Worm (Caenorhabditis elegans) whole organism, L4 larva: Measurements from ENCODE around the gene slc-17.5.

Experiments
- F44E2.7 ChIP-seq: fragments of 200-800 bp; sonication (Bioruptor generic); IDR thresholded peaks from 2 replicates; pipeline ENCODE4 v2.1.2; 2022; ENCODE audit warnings: missing genetic modification characterization, missing compliant biosample characterization
- T20F7.1 ChIP-seq: fragments of 200-800 bp; sonication (Bioruptor generic); optimal IDR thresholded peaks from 2 replicates; lab custom pipeline; 2018; ENCODE audit warnings: mild to moderate bottlenecking, missing genetic modification characterization, missing compliant biosample characterization
- Y48G9A.11 ChIP-seq: fragments of 200-800 bp; sonication (Bioruptor generic); IDR thresholded peaks from 2 replicates; pipeline ENCODE4 v1.3.6; 2022; ENCODE audit warnings: missing genetic modification reagents, missing genetic modification characterization, missing compliant biosample characterization
- Y5F2A.4 ChIP-seq: fragments of 200-800 bp; sonication (Bioruptor generic); optimal IDR thresholded peaks from 2 replicates; lab custom pipeline; 2018; ENCODE audit warnings: mild to moderate bottlenecking, missing genetic modification characterization, missing compliant biosample characterization
- Y75B8A.6 ChIP-seq: fragments of 200-800 bp; sonication (Bioruptor generic); IDR thresholded peaks from 2 replicates; pipeline ENCODE4 v1.3.6; 2022; ENCODE audit warnings: missing genetic modification reagents, missing genetic modification characterization, missing compliant biosample characterization
- ZK337.2 ChIP-seq: fragments of 200-800 bp; sonication (Bioruptor generic); IDR thresholded peaks from 2 replicates; pipeline ENCODE4 v1.3.6; 2022; ENCODE audit warnings: missing genetic modification reagents, missing genetic modification characterization, missing compliant biosample characterization
- ZK546.5 ChIP-seq, 2 experiments: sonication (generic microtip); optimal IDR thresholded peaks; 2 replicates each; lab custom pipeline; 2017; ENCODE audit warnings: missing biosample characterization in 2 of 2, missing genetic modification characterization in 2 of 2
- aha-1 ChIP-seq: fragments of 150-350 bp; peaks from one replicate; lab custom pipeline; 2014; ENCODE audit warnings: missing biosample characterization, missing genetic modification characterization
- ama-1 ChIP-seq: fragments of 150-350 bp; optimal IDR thresholded peaks from 2 replicates; lab custom pipeline; 2014; ENCODE audit warnings: inconsistent platforms, mixed read lengths
- attf-4 ChIP-seq: sonication (generic microtip); optimal IDR thresholded peaks from 3 replicates; lab custom pipeline; 2017; ENCODE audit warnings: missing biosample characterization, missing genetic modification characterization
- ceh-44 ChIP-seq: fragments of 200-800 bp; sonication (Bioruptor generic); IDR thresholded peaks from 2 replicates; pipeline ENCODE4 v1.3.6; 2022; ENCODE audit warnings: missing genetic modification reagents, missing genetic modification characterization, missing compliant biosample characterization
- ctbp-1 ChIP-seq: fragments of 200-800 bp; sonication (Bioruptor generic); IDR thresholded peaks from 2 replicates; pipeline ENCODE4 v1.3.6; 2022; ENCODE audit warnings: missing genetic modification reagents, missing genetic modification characterization, missing compliant biosample characterization
- daf-16 ChIP-seq, 3 experiments: sonication (generic microtip); optimal IDR thresholded peaks; 2 replicates each; lab custom pipeline; 2016 to 2017; ENCODE audit warnings: missing genetic modification characterization in 3 of 3, missing genetic modification reagents in 3 of 3, mild to moderate bottlenecking in 2 of 3, missing compliant biosample characterization in 2 of 3, missing biosample characterization in 1 of 3, moderate library complexity in 1 of 3
- dmd-6 ChIP-seq: fragments of 200-800 bp; sonication (Bioruptor generic); IDR thresholded peaks from 2 replicates; pipeline ENCODE4 v1.3.6; 2022; ENCODE audit warnings: missing genetic modification reagents, missing genetic modification characterization, missing compliant biosample characterization
- dpl-1 ChIP-seq: fragments of 150-350 bp; optimal IDR thresholded peaks from 2 replicates; lab custom pipeline; 2014; ENCODE audit warnings: missing biosample characterization, missing genetic modification reagents, missing genetic modification characterization
- duxl-1 ChIP-seq: sonication (generic microtip); optimal IDR thresholded peaks from 2 replicates; lab custom pipeline; 2016; ENCODE audit warnings: mild to moderate bottlenecking, missing genetic modification characterization, moderate library complexity, missing compliant biosample characterization; ENCODE audit not compliant: poor library complexity
- dve-1 ChIP-seq: sonication (generic microtip); optimal IDR thresholded peaks from 2 replicates; lab custom pipeline; 2017; ENCODE audit warnings: antibody characterized with exemption, mild to moderate bottlenecking, missing genetic modification characterization, missing compliant biosample characterization; ENCODE audit not compliant: insufficient read depth
- egl-43 ChIP-seq: fragments of 200-800 bp; sonication (Bioruptor generic); IDR thresholded peaks from 2 replicates; pipeline ENCODE4 v1.3.6; 2022; ENCODE audit warnings: missing genetic modification reagents, missing genetic modification characterization, missing compliant biosample characterization
- fkh-10 ChIP-seq: fragments of 150-350 bp; optimal IDR thresholded peaks from 2 replicates; lab custom pipeline; 2014; ENCODE audit warnings: missing biosample characterization, missing genetic modification reagents, missing genetic modification characterization
- hlh-30 ChIP-seq: sonication (generic microtip); optimal IDR thresholded peaks from 2 replicates; lab custom pipeline; 2017; ENCODE audit warnings: antibody characterized with exemption, mild to moderate bottlenecking, missing genetic modification characterization, missing compliant biosample characterization; ENCODE audit not compliant: insufficient read depth
- hmg-1.1 ChIP-seq: fragments of 200-800 bp; sonication (Bioruptor generic); IDR thresholded peaks from 2 replicates; pipeline ENCODE4 v1.3.6; 2022; ENCODE audit warnings: missing genetic modification reagents, missing genetic modification characterization, missing compliant biosample characterization
- lsy-2 ChIP-seq, 2 experiments: fragments of 150-350 bp in 1 of 2; sonication (generic microtip) in 1 of 2; optimal IDR thresholded peaks; 2 replicates each; lab custom pipeline; 2014 to 2017; ENCODE audit warnings: missing biosample characterization in 2 of 2, missing genetic modification characterization in 2 of 2
- mdl-1 ChIP-seq, 2 experiments: fragments of 150-350 bp in 1 of 2; sonication (generic microtip) in 1 of 2; optimal IDR thresholded peaks; 2 replicates each; lab custom pipeline; 2014 to 2017; ENCODE audit warnings: missing biosample characterization in 2 of 2, missing genetic modification characterization in 2 of 2
- mep-1 ChIP-seq: fragments of 150-350 bp; sonication (generic microtip); optimal IDR thresholded peaks from 3 replicates; lab custom pipeline; 2014; ENCODE audit warnings: missing biosample characterization, missing genetic modification characterization
- mes-2 ChIP-seq: sonication (generic microtip); optimal IDR thresholded peaks from 2 replicates; lab custom pipeline; 2016; ENCODE audit warnings: missing genotype, mild to moderate bottlenecking, missing genetic modification characterization, missing compliant biosample characterization; ENCODE audit not compliant: poor library complexity, severe bottlenecking
- nhr-102 ChIP-seq: sonication (generic microtip); optimal IDR thresholded peaks from 2 replicates; lab custom pipeline; 2016; ENCODE audit warnings: mild to moderate bottlenecking, missing genetic modification characterization, moderate library complexity, missing compliant biosample characterization
- nhr-111 ChIP-seq: fragments of 200-800 bp; sonication (Bioruptor generic); optimal IDR thresholded peaks from 2 replicates; lab custom pipeline; 2018; ENCODE audit warnings: mild to moderate bottlenecking, missing genetic modification characterization, missing compliant biosample characterization
- nhr-28 ChIP-seq: fragments of 150-350 bp; optimal IDR thresholded peaks from 2 replicates; lab custom pipeline; 2014; ENCODE audit warnings: missing biosample characterization, missing genetic modification characterization
- nhr-41 ChIP-seq: fragments of 200-800 bp; sonication (Bioruptor generic); IDR thresholded peaks from 2 replicates; pipeline ENCODE4 v1.3.6; 2022; ENCODE audit warnings: missing genetic modification reagents, missing genetic modification characterization, missing compliant biosample characterization
- nhr-76 ChIP-seq: fragments of 150-350 bp; optimal IDR thresholded peaks from 2 replicates; lab custom pipeline; 2014; ENCODE audit warnings: missing biosample characterization, missing genetic modification characterization
- tag-97 ChIP-seq: fragments of 200-800 bp; sonication (Bioruptor generic); IDR thresholded peaks from 2 replicates; pipeline ENCODE4 v1.3.6; 2022; ENCODE audit warnings: missing genetic modification characterization, missing compliant biosample characterization
- tra-1 ChIP-seq: fragments of 200-800 bp; sonication (Bioruptor generic); IDR thresholded peaks from 2 replicates; pipeline ENCODE4 v1.3.6; 2022; ENCODE audit warnings: missing genetic modification reagents, missing genetic modification characterization, missing compliant biosample characterization
- unc-130 ChIP-seq: sonication (generic microtip); optimal IDR thresholded peaks from 2 replicates; lab custom pipeline; 2016; ENCODE audit warnings: missing genetic modification reagents, missing genetic modification characterization, missing compliant biosample characterization
- zfp-2 ChIP-seq: sonication (generic microtip); optimal IDR thresholded peaks from 2 replicates; lab custom pipeline; 2016; ENCODE audit warnings: mild to moderate bottlenecking, missing genetic modification characterization, missing compliant biosample characterization

slc-17.5 gene

ce11 chrV:8304461-8305195 lies 19.9 kb upstream of the slc-17.5 start, which contains the start of gene W02D7.11:
Gene W02D7.11 (minus strand): TSS chrV:8304511.
- TF ChIP-seq daf-16 (GFP tag; optimal IDR thresholded peaks at IDR 0.05; lab: Kevin White, UChicago) (no peak), daf-16 (tag; optimal IDR thresholded peaks at IDR 0.05; lab: Kevin White, UChicago) (peak; percentile 66), dve-1 (tag; lab: Kevin White, UChicago) (peak; percentile 5), hlh-30 (no peak)

ce11 chrV:8302522-8302921 lies 17.8 kb upstream of the slc-17.5 start, which contains the start of gene sel-9:
Gene sel-9 (minus strand): TSS chrV:8302580.
- peak; percentile 89 for TF ChIP-seq dpl-1 (GFP tag; lab: Kevin White, UChicago)
- no peak for TF ChIP-seq tra-1
- TF ChIP-seq Y5F2A.4 (GFP tag; lab: Kevin White, UChicago): no peak
- TF ChIP-seq daf-16 (GFP tag; optimal IDR thresholded peaks at IDR 0.05; lab: Kevin White, UChicago): no peak
- peak; percentile 27 for TF ChIP-seq daf-16 (tag; optimal IDR thresholded peaks at IDR 0.05; lab: Kevin White, UChicago)
- TF ChIP-seq mep-1 (tag; lab: Kevin White, UChicago): peak; percentile 45
- TF ChIP-seq nhr-76 (tag; lab: Kevin White, UChicago): no peak
- TF ChIP-seq T20F7.1: peak; percentile 97
- TF ChIP-seq hlh-30: peak; percentile 38
- TF ChIP-seq dve-1 (tag; lab: Kevin White, UChicago): peak; percentile 37
- peak; percentile 67 for TF ChIP-seq aha-1

ce11 chrV:8300935-8301535 lies 16.3 kb upstream of the slc-17.5 start, which contains the start of gene W02D7.6:
Gene W02D7.6 (minus strand): TSS chrV:8301507.
- peak; percentile 44 for TF ChIP-seq duxl-1 (tag; lab: Kevin White, UChicago)
- peak; percentile 7 for TF ChIP-seq nhr-111 (GFP tag; lab: Kevin White, UChicago)
- 0 out of 2 replicates have a peak, but pooled peaks have one; percentile 20 for TF ChIP-seq F44E2.7
- TF ChIP-seq T20F7.1: peak; percentile 75
- TF ChIP-seq ama-1 (lab: Kevin White, UChicago): peak; percentile 80
- no peak for TF ChIP-seq nhr-28 (tag; lab: Kevin White, UChicago)
- TF ChIP-seq mdl-1 (tag; optimal IDR thresholded peaks at IDR 0.05; lab: Kevin White, UChicago): peak in 1 of 2 experiments; percentile 17
- no peak for TF ChIP-seq Y75B8A.6 (GFP tag; lab: Robert Waterston, UW)
- peak in 1 of 2 experiments; percentile 10 for TF ChIP-seq daf-16 (GFP tag; optimal IDR thresholded peaks at IDR 0.05; lab: Kevin White, UChicago)
- TF ChIP-seq daf-16 (tag; optimal IDR thresholded peaks at IDR 0.05; lab: Kevin White, UChicago): no peak
- peak; percentile 26 for TF ChIP-seq nhr-102 (tag; lab: Kevin White, UChicago)
- TF ChIP-seq dpl-1 (GFP tag; lab: Kevin White, UChicago): peak; percentile 31
- peak; percentile 20 for TF ChIP-seq dve-1 (tag; lab: Kevin White, UChicago)
- TF ChIP-seq hlh-30: peak; percentile 35
- no peak for TF ChIP-seq dmd-6
- TF ChIP-seq hmg-1.1 (GFP tag; lab: Robert Waterston, UW): no peak
- TF ChIP-seq lsy-2 (tag; optimal IDR thresholded peaks at IDR 0.05; lab: Kevin White, UChicago): peak in 1 of 2 experiments; percentile 30
- peak; percentile 48 for TF ChIP-seq mes-2

ce11 chrV:8299191-8299854 lies 14.6 kb upstream of the slc-17.5 start, which contains the start of gene W02D7.5:
Gene W02D7.5 (minus strand): TSS chrV:8299241.
- TF ChIP-seq zfp-2 (tag; lab: Kevin White, UChicago): no peak
- no peak for TF ChIP-seq attf-4
- no peak for TF ChIP-seq Y48G9A.11 (GFP tag; lab: Robert Waterston, UW)
- no peak for TF ChIP-seq tag-97 (GFP tag; lab: Robert Waterston, UW)
- no peak for TF ChIP-seq mep-1 (tag; lab: Kevin White, UChicago)
- no peak for TF ChIP-seq ceh-44 (GFP tag; lab: Robert Waterston, UW)
- TF ChIP-seq ZK546.5 (tag; optimal IDR thresholded peaks at IDR 0.05; lab: Kevin White, UChicago): no peak
- no peak for TF ChIP-seq ZK337.2 (GFP tag; lab: Robert Waterston, UW)
- no peak for TF ChIP-seq unc-130 (GFP tag; lab: Kevin White, UChicago)
- TF ChIP-seq nhr-41 (GFP tag; lab: Robert Waterston, UW): no peak
- no peak for TF ChIP-seq egl-43 (GFP tag; lab: Robert Waterston, UW)
- no peak for TF ChIP-seq ctbp-1 (GFP tag; lab: Robert Waterston, UW)
- no peak for TF ChIP-seq fkh-10 (GFP tag; lab: Kevin White, UChicago)
